Fruit fly (Drosophila melanogaster) whole organism, wandering third instar larva: ENCODE data around the gene CG42529.
A peak's percentile ranks its signal among the peaks of the same experiment; 100 is the strongest.
"Not testable (repeated sequence)": the region's sequence is repeated elsewhere in the genome, so short reads cannot be mapped to it uniquely, and the experiment has no call there.

Experiments
- Abd-B ChIP-seq: fragments of >200 bp; optimal IDR thresholded peaks from 2 replicates; lab custom pipeline; 2017; ENCODE audit warnings: missing biosample characterization, missing genetic modification characterization
- CG32264 ChIP-seq: fragments of 200-800 bp; sonication (Bioruptor generic); optimal IDR thresholded peaks from 2 replicates; lab custom pipeline; 2016; ENCODE audit warnings: missing biosample characterization, missing genetic modification characterization
- CG9705 ChIP-seq: fragments of 200-800 bp; sonication (Bioruptor generic); optimal IDR thresholded peaks from 2 replicates; lab custom pipeline; 2018; ENCODE audit warnings: missing biosample characterization, mild to moderate bottlenecking, missing genetic modification characterization
- CrebA ChIP-seq: fragments of 200-800 bp; sonication (Bioruptor generic); optimal IDR thresholded peaks from 2 replicates; lab custom pipeline; 2016; ENCODE audit warnings: missing biosample characterization, mild to moderate bottlenecking, missing genetic modification characterization, borderline replicate concordance
- Dfd ChIP-seq: fragments of >200 bp; optimal IDR thresholded peaks from 2 replicates; lab custom pipeline; 2017; ENCODE audit warnings: missing biosample characterization, missing genetic modification characterization
- Dif ChIP-seq: fragments of 200-275, 200-300 bp; sonication (Bioruptor generic); optimal IDR thresholded peaks from 2 replicates; lab custom pipeline; 2018; ENCODE audit warnings: missing biosample characterization, missing genetic modification characterization; ENCODE audit not compliant: partially characterized antibody
- GATAd ChIP-seq: sonication (Bioruptor generic); optimal IDR thresholded peaks from 2 replicates; lab custom pipeline; 2016; ENCODE audit warnings: missing biosample characterization, missing genetic modification characterization
- HLH106 ChIP-seq: fragments of 200-800 bp; optimal IDR thresholded peaks from 3 replicates; lab custom pipeline; 2019; ENCODE audit warnings: missing biosample characterization, mild to moderate bottlenecking, missing genetic modification characterization, moderate library complexity
- Hnf4 ChIP-seq: fragments of 200-800 bp; sonication (Bioruptor generic); optimal IDR thresholded peaks from 2 replicates; lab custom pipeline; 2016; ENCODE audit warnings: missing biosample characterization, mild to moderate bottlenecking, missing genetic modification characterization
- Hr78 ChIP-seq: fragments of >200 bp; optimal IDR thresholded peaks from 2 replicates; lab custom pipeline; 2017; ENCODE audit warnings: missing biosample characterization, missing genetic modification characterization
- Hr83 ChIP-seq: fragments of 200-300 bp; sonication (Bioruptor generic); optimal IDR thresholded peaks from 2 replicates; lab custom pipeline; 2016; ENCODE audit warnings: missing biosample characterization, mild to moderate bottlenecking, missing genetic modification characterization, moderate library complexity; ENCODE audit not compliant: poor library complexity, severe bottlenecking
- Jra ChIP-seq: sonication (Bioruptor generic); optimal IDR thresholded peaks from 2 replicates; lab custom pipeline; 2016; ENCODE audit warnings: missing biosample characterization, missing genetic modification characterization
- Mio ChIP-seq: sonication (Bioruptor generic); optimal IDR thresholded peaks from 2 replicates; lab custom pipeline; 2016; ENCODE audit warnings: missing biosample characterization, missing genetic modification characterization
- Myc ChIP-seq: fragments of >200 bp; optimal IDR thresholded peaks from 2 replicates; lab custom pipeline; 2017
- N ChIP-seq: fragments of >200 bp; optimal IDR thresholded peaks from 2 replicates; lab custom pipeline; 2018; ENCODE audit warnings: missing biosample characterization, missing external identifiers, missing genetic modification characterization
- OdsH ChIP-seq: fragments of 200-800 bp; sonication (Bioruptor generic); optimal IDR thresholded peaks from 2 replicates; lab custom pipeline; 2016; ENCODE audit warnings: missing biosample characterization, mild to moderate bottlenecking, missing genetic modification characterization
- Rel ChIP-seq, 2 experiments: fragments of 200-800 bp; sonication (Bioruptor generic) in 1 of 2; optimal IDR thresholded peaks; 2 replicates in 1 of 2; 3 replicates in 1 of 2; lab custom pipeline; 2016 to 2019; ENCODE audit warnings: mild to moderate bottlenecking in 2 of 2, missing biosample characterization in 2 of 2, missing genetic modification characterization in 2 of 2, moderate library complexity in 1 of 2
- Sp1 ChIP-seq: fragments of 200-800 bp; sonication (Bioruptor generic); optimal IDR thresholded peaks from 3 replicates; lab custom pipeline; 2019; ENCODE audit warnings: missing biosample characterization, mild to moderate bottlenecking, missing genetic modification characterization, moderate library complexity
- Vsx2 ChIP-seq: fragments of 200-300, 225-300 bp; sonication (Bioruptor generic); optimal IDR thresholded peaks from 2 replicates; lab custom pipeline; 2018; ENCODE audit warnings: missing biosample characterization, missing genetic modification characterization; ENCODE audit not compliant: partially characterized antibody
- br ChIP-seq: fragments of 200-800 bp; sonication (Bioruptor generic); optimal IDR thresholded peaks from 2 replicates; lab custom pipeline; 2016; ENCODE audit warnings: missing biosample characterization, missing genetic modification characterization
- brk ChIP-seq: fragments of 200-800 bp; sonication (Bioruptor generic); optimal IDR thresholded peaks from 2 replicates; lab custom pipeline; 2016; ENCODE audit warnings: missing biosample characterization, mild to moderate bottlenecking, missing genetic modification characterization
- dl ChIP-seq, 2 experiments: fragments of 175-275, 200-275 bp in 1 of 2; fragments of 200-275 bp in 1 of 2; sonication (Bioruptor generic); optimal IDR thresholded peaks; lab custom pipeline; 2018; ENCODE audit warnings: mild to moderate bottlenecking in 2 of 2, missing biosample characterization in 2 of 2, missing genetic modification characterization in 2 of 2, moderate library complexity in 2 of 2; ENCODE audit not compliant: partially characterized antibody in 2 of 2, insufficient read depth in 1 of 2
- dmrt93B ChIP-seq: fragments of 200-800 bp; sonication (Bioruptor generic); optimal IDR thresholded peaks from 2 replicates; lab custom pipeline; 2018; ENCODE audit warnings: missing biosample characterization, mild to moderate bottlenecking, missing genetic modification characterization
- dsf ChIP-seq: sonication (Bioruptor generic); optimal IDR thresholded peaks from 2 replicates; lab custom pipeline; 2016; ENCODE audit warnings: missing biosample characterization, missing genetic modification characterization, borderline replicate concordance
- ey ChIP-seq: fragments of 200-800 bp; sonication (Bioruptor generic); optimal IDR thresholded peaks from 2 replicates; lab custom pipeline; 2016; ENCODE audit warnings: missing biosample characterization, missing genetic modification characterization
- foxo ChIP-seq, 2 experiments: fragments of 200-800 bp; sonication (Bioruptor generic); optimal IDR thresholded peaks; 2 replicates in 1 of 2; 3 replicates in 1 of 2; lab custom pipeline; 2016 to 2017; ENCODE audit warnings: missing biosample characterization in 2 of 2, missing genetic modification characterization in 2 of 2
- fru ChIP-seq: fragments of 200-800 bp; sonication (Bioruptor generic); optimal IDR thresholded peaks from 3 replicates; lab custom pipeline; 2016; ENCODE audit warnings: missing biosample characterization, mild to moderate bottlenecking, missing genetic modification characterization
- h ChIP-seq: fragments of 200-800 bp; sonication (Bioruptor generic); optimal IDR thresholded peaks from 3 replicates; lab custom pipeline; 2016; ENCODE audit warnings: missing biosample characterization, mild to moderate bottlenecking, missing genetic modification characterization
- jim ChIP-seq: fragments of 175-275, 200-325 bp; sonication (Bioruptor generic); optimal IDR thresholded peaks from 2 replicates; lab custom pipeline; 2016; ENCODE audit warnings: missing biosample characterization, mild to moderate bottlenecking, missing genetic modification characterization
- lola ChIP-seq: fragments of >200 bp; optimal IDR thresholded peaks from 2 replicates; lab custom pipeline; 2017; ENCODE audit warnings: missing biosample characterization, missing genetic modification characterization
- pan ChIP-seq: fragments of >200 bp; optimal IDR thresholded peaks from 2 replicates; lab custom pipeline; 2017
- psq ChIP-seq: fragments of 200-800 bp; sonication (Bioruptor generic); optimal IDR thresholded peaks from 3 replicates; lab custom pipeline; 2017; ENCODE audit warnings: missing biosample characterization, mild to moderate bottlenecking, missing genetic modification characterization, moderate library complexity
- rgr ChIP-seq: fragments of 200-800 bp; sonication (Bioruptor generic); optimal IDR thresholded peaks from 3 replicates; lab custom pipeline; 2016; ENCODE audit warnings: missing biosample characterization, mild to moderate bottlenecking, missing genetic modification characterization
- sage ChIP-seq: fragments of 200-800 bp; sonication (Bioruptor generic); optimal IDR thresholded peaks from 2 replicates; lab custom pipeline; 2016; ENCODE audit warnings: missing biosample characterization, mild to moderate bottlenecking, missing genetic modification characterization
- sv ChIP-seq: fragments of 200-800 bp; sonication (Bioruptor generic); optimal IDR thresholded peaks from 3 replicates; lab custom pipeline; 2016; ENCODE audit warnings: missing biosample characterization, missing genetic modification characterization
- tai ChIP-seq: sonication (Bioruptor generic); optimal IDR thresholded peaks from 2 replicates; lab custom pipeline; 2016; ENCODE audit warnings: missing biosample characterization, missing genetic modification characterization
- usp ChIP-seq: fragments of >200 bp; optimal IDR thresholded peaks from 2 replicates; lab custom pipeline; 2017; ENCODE audit warnings: missing biosample characterization, missing genetic modification characterization
- woc ChIP-seq: sonication (Bioruptor generic); optimal IDR thresholded peaks from 2 replicates; lab custom pipeline; 2016; ENCODE audit warnings: missing biosample characterization, mild to moderate bottlenecking, missing genetic modification characterization

The CG42529 gene

DNA sequence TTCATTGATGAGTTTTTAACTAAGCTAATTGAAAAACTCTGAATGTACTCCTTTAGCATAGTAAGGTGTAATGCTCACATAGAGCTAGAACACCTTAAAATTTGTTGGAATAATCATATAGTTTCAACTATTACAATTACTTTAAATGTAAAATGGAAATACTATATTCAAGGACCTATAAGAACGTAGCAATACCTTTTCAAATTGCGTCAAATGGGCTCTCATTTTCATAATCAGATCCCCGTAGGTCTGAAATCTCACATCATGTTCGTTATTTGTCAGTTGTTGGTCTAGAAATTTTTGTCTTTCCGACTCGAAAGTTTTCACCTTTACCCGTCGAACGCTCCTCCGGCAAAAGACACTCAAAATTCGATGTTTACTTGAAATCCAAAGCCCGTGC lies at the start of gene CG42529:
Gene CG42529, plus strand, starts transcription at position 301 of the 400 bp plus-strand sequence.
- TF ChIP-seq br (GFP tag; lab: Kevin White, UChicago); foxo (GFP tag; optimal IDR thresholded peaks at IDR 0.05; lab: Kevin White, UChicago); sage (GFP tag; lab: Kevin White, UChicago): not testable (repeated sequence)
- TF ChIP-seq, all 38 proteins: peak for 0; not testable (repeated sequence) for 38

DNA sequence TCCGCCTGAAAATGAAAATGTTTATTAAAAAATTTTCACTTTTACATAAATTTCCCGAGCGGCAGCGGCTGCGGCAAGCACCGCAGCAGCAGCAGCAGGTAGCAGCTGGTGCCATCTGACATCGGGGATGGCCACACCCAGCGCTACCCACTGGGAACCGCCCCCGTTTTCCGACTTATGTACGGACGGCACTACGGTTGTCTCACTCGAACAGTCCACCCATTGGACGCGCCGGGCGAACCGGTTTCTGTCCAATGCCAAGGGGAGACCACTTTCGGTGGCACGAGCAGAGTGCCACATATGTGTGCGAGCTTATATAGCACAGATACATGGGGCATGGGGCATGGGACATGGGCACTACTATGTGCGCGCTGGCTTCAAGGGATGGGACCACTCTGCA lies 45.9 kb upstream of the CG42529 start:
- no peak for TF ChIP-seq fru (GFP tag; lab: Kevin White, UChicago)
- peak; percentile 84 for TF ChIP-seq Dif
- TF ChIP-seq CrebA = no peak
- TF ChIP-seq HLH106 (tag; lab: Kevin White, UChicago) = no peak
- no peak for TF ChIP-seq sv (GFP tag; lab: Kevin White, UChicago)
- no peak for TF ChIP-seq CG9705 (GFP tag; lab: Kevin White, UChicago)
- TF ChIP-seq ey = no peak
- peak; percentile 64 for TF ChIP-seq Vsx2

DNA sequence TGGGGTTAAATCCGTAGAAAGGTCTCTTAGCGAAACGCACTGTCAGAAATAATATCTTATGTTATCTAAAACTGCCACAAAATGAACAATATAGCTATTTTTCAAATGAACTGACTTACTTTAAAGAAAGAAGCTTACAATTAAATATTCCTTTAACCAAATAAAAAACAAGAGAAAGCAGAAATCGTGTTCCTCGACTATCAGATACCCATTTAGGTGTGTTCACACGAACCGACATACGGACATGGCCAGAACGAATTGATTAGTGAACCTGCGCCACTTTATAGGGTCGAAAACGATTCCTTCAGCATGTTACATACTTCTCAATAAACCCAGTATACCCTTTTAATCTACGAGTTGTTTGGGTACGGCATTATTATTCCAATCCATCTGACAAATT lies 45.3 kb upstream of the CG42529 start:
- TF ChIP-seq dsf (GFP tag; lab: Kevin White, UChicago) (no peak), foxo (GFP tag; optimal IDR thresholded peaks at IDR 0.05; lab: Kevin White, UChicago) (no peak), Hr83 (no peak), br (GFP tag; lab: Kevin White, UChicago) (no peak), psq (GFP tag; lab: Kevin White, UChicago) (no peak)

DNA sequence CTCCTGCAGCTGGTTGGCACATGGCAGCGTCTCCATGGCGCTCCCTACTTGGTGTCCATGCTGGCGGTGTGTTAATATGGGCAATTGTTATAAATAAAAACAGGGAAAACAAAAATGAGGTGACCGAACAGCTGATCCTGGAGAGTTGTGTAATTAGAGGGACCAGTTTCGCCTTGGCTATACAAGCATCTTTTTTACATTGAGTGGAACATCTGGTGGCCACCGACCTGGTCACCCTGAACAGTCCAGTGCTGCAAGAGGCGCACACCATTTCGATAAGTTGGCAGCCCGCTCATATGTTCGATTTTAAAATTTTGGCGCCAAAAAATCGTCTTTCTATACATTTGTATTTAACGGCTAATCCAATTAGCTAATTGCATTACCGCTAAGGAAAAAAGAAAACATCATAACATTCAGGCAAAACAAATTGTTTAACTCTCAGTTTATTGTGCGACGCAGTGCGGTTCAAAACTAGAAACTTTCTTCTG lies 41.5 kb upstream of the CG42529 start, which contains the start of the genes CG8765 and Gbeta76C:
Gene CG8765, minus strand, starts transcription at position 154 of the 488 bp plus-strand sequence.
Gene Gbeta76C, plus strand, starts transcription at position 438 of the 488 bp plus-strand sequence.
- TF ChIP-seq Vsx2 = no peak
- peak; percentile 10 for TF ChIP-seq sv (GFP tag; lab: Kevin White, UChicago)
- TF ChIP-seq usp (GFP tag; lab: Kevin White, UChicago) = no peak
- TF ChIP-seq sage (GFP tag; lab: Kevin White, UChicago) = no peak
- no peak for TF ChIP-seq psq (GFP tag; lab: Kevin White, UChicago)
- TF ChIP-seq dmrt93B (GFP tag; lab: Kevin White, UChicago) = no peak
- TF ChIP-seq dsf (GFP tag; lab: Kevin White, UChicago) = no peak
- peak; percentile 16 for TF ChIP-seq Hr83
- TF ChIP-seq br (GFP tag; lab: Kevin White, UChicago) = no peak
- TF ChIP-seq rgr (GFP tag; lab: Kevin White, UChicago) = peak; percentile 32
- no peak for TF ChIP-seq pan (lab: Kevin White, UChicago)
- no peak for TF ChIP-seq h (GFP tag; lab: Kevin White, UChicago)
- TF ChIP-seq woc = no peak
- TF ChIP-seq lola (GFP tag; lab: Kevin White, UChicago) = no peak
- no peak for TF ChIP-seq dl (GFP tag; optimal IDR thresholded peaks at IDR 0.05; lab: Kevin White, UChicago; ENCODE audit: insufficient read depth in 1 of 2, partially characterized antibody in 2 of 2)
- TF ChIP-seq GATAd (GFP tag; lab: Kevin White, UChicago) = no peak
- no peak for TF ChIP-seq CG9705 (GFP tag; lab: Kevin White, UChicago)
- no peak for TF ChIP-seq tai (GFP tag; lab: Kevin White, UChicago)
- peak; percentile 60 for TF ChIP-seq HLH106 (tag; lab: Kevin White, UChicago)
- TF ChIP-seq CG32264 (GFP tag; lab: Kevin White, UChicago) = no peak
- no peak for TF ChIP-seq Dfd (GFP tag; lab: Kevin White, UChicago)
- TF ChIP-seq Hnf4 (GFP tag; lab: Kevin White, UChicago) = no peak
- TF ChIP-seq fru (GFP tag; lab: Kevin White, UChicago) = no peak
- TF ChIP-seq Dif = no peak
- TF ChIP-seq CrebA = no peak
- no peak for TF ChIP-seq jim (GFP tag; lab: Kevin White, UChicago)
- no peak for TF ChIP-seq Sp1 (GFP tag; lab: Kevin White, UChicago)
- TF ChIP-seq Abd-B (GFP tag; lab: Kevin White, UChicago) = no peak
- no peak for TF ChIP-seq Jra (GFP tag; lab: Kevin White, UChicago)
- TF ChIP-seq Hr78 (GFP tag; lab: Kevin White, UChicago) = no peak
- no peak for TF ChIP-seq OdsH (GFP tag; lab: Kevin White, UChicago)
- TF ChIP-seq brk (GFP tag; lab: Kevin White, UChicago) = no peak
- no peak for TF ChIP-seq Rel (GFP tag; optimal IDR thresholded peaks at IDR 0.05; lab: Kevin White, UChicago)
- peak; percentile 40 for TF ChIP-seq Rel (tag; optimal IDR thresholded peaks at IDR 0.05; lab: Kevin White, UChicago)
- peak in 1 of 2 experiments; percentile 56 for TF ChIP-seq foxo (GFP tag; optimal IDR thresholded peaks at IDR 0.05; lab: Kevin White, UChicago)
- no peak for TF ChIP-seq Mio (GFP tag; lab: Kevin White, UChicago)
- peak; percentile 7 for TF ChIP-seq ey
- no peak for TF ChIP-seq Myc (lab: Kevin White, UChicago)
- TF ChIP-seq N = no peak
- TF ChIP-seq, all 38 proteins: peak for 7
